Worm (Caenorhabditis elegans) whole organism, midembryonic: ENCODE data around the gene R02E12.5.

Experiments
- flt-1 ChIP-seq: fragments of 200-800 bp; sonication (Bioruptor generic); IDR thresholded peaks from 2 replicates; pipeline ENCODE4 v1.3.6; 2022; ENCODE audit warnings: missing genetic modification characterization, missing compliant biosample characterization
- med-1 ChIP-seq: sonication (generic microtip); optimal IDR thresholded peaks from 2 replicates; lab custom pipeline; 2017; ENCODE audit warnings: missing genetic modification characterization, mild to moderate bottlenecking, missing compliant biosample characterization, antibody characterized with exemption, missing genetic modification reagents; ENCODE audit not compliant: insufficient read depth

DNA sequence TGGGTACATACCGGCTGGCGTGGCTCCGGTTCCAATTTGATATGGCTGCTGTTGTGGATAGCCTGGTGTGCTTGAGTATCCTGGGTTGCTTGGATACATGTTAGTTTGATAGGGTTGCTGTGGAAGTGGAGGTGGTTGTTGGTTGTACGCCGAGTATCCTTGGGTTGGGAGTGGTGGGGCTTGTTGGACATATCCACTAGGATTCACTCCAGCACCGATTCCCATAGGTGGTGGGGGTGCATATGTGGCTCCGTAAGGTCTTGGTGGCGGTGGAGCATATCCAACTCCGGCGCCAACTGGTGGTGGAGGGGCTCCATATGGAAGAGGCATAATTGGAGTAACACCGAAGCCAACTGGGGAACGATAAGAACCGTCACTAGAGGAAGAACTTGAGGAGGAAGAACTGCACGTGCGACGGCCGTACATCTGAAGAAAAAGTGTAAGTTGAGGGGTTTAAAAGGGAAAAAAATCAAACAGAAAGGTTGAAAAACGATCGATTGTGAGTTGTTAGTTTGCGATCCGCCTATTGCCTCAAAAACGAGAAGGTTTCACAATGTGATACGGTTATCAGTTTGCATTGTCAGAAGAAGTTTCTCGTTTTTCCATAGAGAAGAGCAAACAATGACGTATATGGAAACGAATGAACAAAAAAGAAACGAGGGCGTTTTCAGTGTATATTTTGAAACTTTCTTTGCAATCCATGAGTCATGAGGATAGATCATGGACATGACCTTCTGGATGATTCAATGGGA lies 28.8 kb upstream of the R02E12.5 start, which contains the start of gene C16B8.3:
- TF ChIP-seq flt-1 (GFP tag; lab: Robert Waterston, UW) (no peak), med-1 (GFP tag; lab: Kevin White, UChicago) (no peak)
